Worm (Caenorhabditis elegans): ENCODE data around the gene xrn-1.

Gene xrn-1

DNA sequence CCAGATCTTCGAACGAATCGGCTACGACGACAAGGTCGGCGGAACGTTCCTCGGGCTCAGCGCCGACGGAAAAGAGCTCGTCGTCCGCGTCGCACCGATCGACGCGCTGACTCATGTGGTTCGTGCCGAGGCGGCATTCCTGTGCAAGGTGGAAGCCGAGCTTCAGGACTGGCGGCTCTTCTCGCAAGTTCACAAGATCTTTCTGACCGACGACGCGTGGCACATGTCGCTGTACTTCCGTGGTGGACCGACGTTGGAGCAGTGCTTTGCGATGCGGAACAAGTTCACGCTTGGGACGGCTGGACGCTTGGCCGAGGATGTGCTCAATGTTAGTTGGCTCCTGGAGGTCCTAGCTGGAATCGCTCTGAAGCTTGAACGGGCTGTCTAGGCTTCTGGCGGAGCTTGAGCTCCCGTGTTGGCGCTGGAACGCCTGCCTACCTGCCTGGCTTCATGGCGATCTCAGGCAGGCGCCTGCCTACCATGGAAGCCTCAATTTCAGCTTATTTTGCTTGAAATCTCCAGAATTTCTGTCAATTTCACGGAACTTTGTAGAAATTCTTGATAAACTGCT lies 70.2 kb downstream of the xrn-1 start:
- TF ChIP-seq unc-98 (GFP tag; IDR thresholded peaks at IDR 0.05): no peak
- TF ChIP-seq efl-1 (optimal IDR thresholded peaks at IDR 0.05): no peak
- TF ChIP-seq efl-1 (GFP tag; optimal IDR thresholded peaks at IDR 0.05 in 1 of 2): peak in 1 of 2 experiments; percentile 4
- TF ChIP-seq nhr-76 (tag; optimal IDR thresholded peaks at IDR 0.05): no peak
- TF ChIP-seq ceh-63 (GFP tag; optimal IDR thresholded peaks at IDR 0.05): no peak
- no peak for TF ChIP-seq zag-1 (tag; optimal IDR thresholded peaks at IDR 0.05)
- no peak for TF ChIP-seq elt-3 (tag; optimal IDR thresholded peaks at IDR 0.05)
